Fruit fly (Drosophila melanogaster) whole organism, embryonic: ENCODE data around the gene ast.
A peak's percentile ranks its signal among the peaks of the same experiment; 100 is the strongest.

ENCODE experiments used
- Abd-B ChIP-seq: fragments of 200-800 bp; sonication (Bioruptor generic); optimal IDR thresholded peaks from 2 replicates; lab custom pipeline; 2018; ENCODE audit warnings: missing biosample characterization, mild to moderate bottlenecking, missing genetic modification characterization, moderate library complexity
- CG14860 ChIP-seq: fragments of 200-800 bp; sonication (Bioruptor generic); IDR thresholded peaks from 3 replicates; pipeline ENCODE4 v1.3.6; 2022; ENCODE audit warnings: missing biosample characterization, missing genetic modification characterization; ENCODE audit not compliant: partially characterized antibody
- CG17385 ChIP-seq: fragments of 200-800 bp; sonication (Bioruptor generic); optimal IDR thresholded peaks from 3 replicates; lab custom pipeline; 2018; ENCODE audit warnings: missing biosample characterization, mild to moderate bottlenecking, missing genetic modification characterization
- CG18599 ChIP-seq: fragments of 200-800 bp; sonication (Bioruptor generic); optimal IDR thresholded peaks from 3 replicates; lab custom pipeline; 2017; ENCODE audit warnings: missing biosample characterization, missing genetic modification characterization, mild to moderate bottlenecking, moderate library complexity, missing genetic modification reagents
- CG4282 ChIP-seq: fragments of 200-800 bp; sonication (Bioruptor generic); optimal IDR thresholded peaks from 2 replicates; lab custom pipeline; 2016; ENCODE audit warnings: missing biosample characterization, missing genetic modification characterization
- NfI ChIP-seq: fragments of 200-800 bp; sonication (Bioruptor generic); optimal IDR thresholded peaks from 3 replicates; lab custom pipeline; 2018; ENCODE audit warnings: missing biosample characterization, mild to moderate bottlenecking, missing genetic modification characterization, moderate library complexity
- Sry-β ChIP-seq: fragments of 200-800 bp; sonication (Bioruptor generic); optimal IDR thresholded peaks from 2 replicates; lab custom pipeline; 2018; ENCODE audit warnings: missing biosample characterization, mild to moderate bottlenecking, missing genetic modification characterization, moderate library complexity
- Trl ChIP-seq, 3 experiments: fragments of >200 bp in 2 of 3; fragments of 200-800 bp in 1 of 3; sonication (Bioruptor generic) in 1 of 3; optimal IDR thresholded peaks; 2 replicates in 1 of 3; 3 replicates in 2 of 3; lab custom pipeline; 2016 to 2017; ENCODE audit warnings: missing biosample characterization in 1 of 3, missing genetic modification characterization in 1 of 3
- bab2 ChIP-seq: fragments of 200-800 bp; sonication (Bioruptor generic); optimal IDR thresholded peaks from 2 replicates; lab custom pipeline; 2016; ENCODE audit warnings: missing biosample characterization, missing genetic modification characterization
- chinmo ChIP-seq: fragments of 200-800 bp; sonication (Bioruptor generic); IDR thresholded peaks from 4 replicates; pipeline ENCODE4 v1.3.6; 2022; ENCODE audit warnings: missing biosample characterization, missing genetic modification characterization; ENCODE audit not compliant: partially characterized antibody
- exex ChIP-seq: fragments of 200-800 bp; sonication (Bioruptor generic); optimal IDR thresholded peaks from 4 replicates; lab custom pipeline; 2018; ENCODE audit warnings: missing biosample characterization, mild to moderate bottlenecking, missing genetic modification characterization, moderate library complexity
- sc ChIP-seq, 3 experiments: fragments of >200 bp in 2 of 3; fragments of 200-800 bp in 1 of 3; sonication (Bioruptor generic) in 1 of 3; optimal IDR thresholded peaks; 2 replicates in 2 of 3; 3 replicates in 1 of 3; lab custom pipeline; 2017; ENCODE audit warnings: mild to moderate bottlenecking in 1 of 3, missing biosample characterization in 1 of 3, missing genetic modification characterization in 1 of 3, missing genetic modification reagents in 1 of 3
- tll ChIP-seq, 2 experiments: fragments of 200-800 bp in 1 of 2; fragments of >200 bp in 1 of 2; sonication (Bioruptor generic) in 1 of 2; optimal IDR thresholded peaks; 2 replicates each; lab custom pipeline; 2017 to 2019; ENCODE audit warnings: missing biosample characterization in 2 of 2, missing genetic modification characterization in 2 of 2, mild to moderate bottlenecking in 1 of 2, moderate library complexity in 1 of 2

- TF ChIP-seq CG4282: no peak
- TF ChIP-seq chinmo (GFP tag; lab: Robert Waterston, UW): no peak
- no peak for TF ChIP-seq CG14860 (GFP tag; lab: Robert Waterston, UW)
- peak; percentile 0 for TF ChIP-seq exex (tag; lab: Kevin White, UChicago)
- peak; percentile 20 for TF ChIP-seq Sry-β (GFP tag; lab: Kevin White, UChicago)
- no peak for TF ChIP-seq tll (GFP tag; optimal IDR thresholded peaks at IDR 0.05; lab: Kevin White, UChicago)
- peak; percentile 76 for TF ChIP-seq CG17385 (GFP tag; lab: Kevin White, UChicago)
- TF ChIP-seq Trl (optimal IDR thresholded peaks at IDR 0.05; lab: Kevin White, UChicago): no peak
- peak; percentile 71 for TF ChIP-seq Trl (GFP tag; optimal IDR thresholded peaks at IDR 0.05; lab: Kevin White, UChicago)
- peak; percentile 76 for TF ChIP-seq Abd-B (GFP tag; lab: Kevin White, UChicago)
- TF ChIP-seq bab2 (GFP tag; lab: Kevin White, UChicago): peak; percentile 78
- TF ChIP-seq CG18599 (GFP tag; lab: Kevin White, UChicago): peak; percentile 84
- TF ChIP-seq NfI: peak; percentile 68
- TF ChIP-seq sc (optimal IDR thresholded peaks at IDR 0.05; lab: Kevin White, UChicago): no peak
- TF ChIP-seq sc (GFP tag; optimal IDR thresholded peaks at IDR 0.05; lab: Kevin White, UChicago): peak; percentile 76
Measured at dm6 chr2L:1074180-1074864, 3.4 kb upstream of the ast start.
